Fruit fly (Drosophila melanogaster): ENCODE results near the gene Nedd8.

Nedd8 gene

DNA sequence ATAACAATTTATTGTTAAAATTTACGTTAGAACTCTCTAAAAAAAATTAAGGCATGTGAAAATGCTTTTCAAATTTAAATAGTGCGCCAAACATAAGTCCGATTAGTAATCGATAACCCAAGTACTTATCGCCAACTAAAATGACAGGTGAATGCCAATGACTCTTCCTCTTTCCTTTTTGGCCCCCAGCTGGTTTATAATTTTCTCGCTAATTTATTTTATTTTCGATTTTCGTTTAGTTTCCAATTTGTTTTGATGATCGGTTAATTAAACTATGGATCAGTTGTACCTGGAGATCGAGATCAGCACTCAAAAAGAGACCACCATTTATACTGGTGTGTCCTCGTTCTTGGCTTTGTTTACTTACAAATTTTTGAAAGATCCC lies 2.9 kb downstream of the Nedd8 start, which contains the start of gene CG10428 (continued):
- TF ChIP-seq HLH4C (GFP tag; IDR thresholded peaks at IDR 0.05; ENCODE audit: partially characterized antibody) (peak; percentile 63), usp (GFP tag; optimal IDR thresholded peaks at IDR 0.05) (no peak), cato (GFP tag; optimal IDR thresholded peaks at IDR 0.05; ENCODE audit: borderline replicate concordance) (no peak), cas (GFP tag; IDR thresholded peaks at IDR 0.05) (no peak), mld (GFP tag; IDR thresholded peaks at IDR 0.05; ENCODE audit: partially characterized antibody) (no peak), CG13624 (GFP tag; optimal IDR thresholded peaks at IDR 0.05) (no peak), CG3838 (GFP tag; optimal IDR thresholded peaks at IDR 0.05) (no peak), CG12659 (GFP tag; optimal IDR thresholded peaks at IDR 0.05) (peak; percentile 31), CG7963 (GFP tag; IDR thresholded peaks at IDR 0.05; ENCODE audit: partially characterized antibody) (peak; percentile 27; the same call in 1 of the 3 replicates), CG9215 (GFP tag; IDR thresholded peaks at IDR 0.05) (no peak), nerfin-2 (GFP tag; IDR thresholded peaks at IDR 0.05; ENCODE audit: partially characterized antibody) (peak; percentile 46; the same call in 1 of the 2 replicates), ssp (GFP tag; IDR thresholded peaks at IDR 0.05) (no peak), Ada2b (GFP tag; IDR thresholded peaks at IDR 0.05) (no peak), CG18262 (tag; optimal IDR thresholded peaks at IDR 0.05) (no peak), Gug (GFP tag; IDR thresholded peaks at IDR 0.05) (no peak), ftz-f1 (GFP tag; optimal IDR thresholded peaks at IDR 0.05) (no peak), kah (GFP tag; optimal IDR thresholded peaks at IDR 0.05) (no peak), ranshi (GFP tag; IDR thresholded peaks at IDR 0.05) (no peak), CG10147 (GFP tag; optimal IDR thresholded peaks at IDR 0.05) (no peak), Myb (GFP tag; optimal IDR thresholded peaks at IDR 0.05) (no peak), CG8924 (tag; optimal IDR thresholded peaks at IDR 0.05) (no peak), CG34224 (GFP tag; IDR thresholded peaks at IDR 0.05; ENCODE audit: partially characterized antibody) (0 out of 3 replicates have a peak, but pooled peaks have one; percentile 48), ato (GFP tag; IDR thresholded peaks at IDR 0.05; ENCODE audit: partially characterized antibody) (0 out of 2 replicates have a peak, but pooled peaks have one; percentile 52), Sry-δ (GFP tag; optimal IDR thresholded peaks at IDR 0.05) (peak; percentile 45), Ets65A (GFP tag) (no peak), CG15696 (tag; optimal IDR thresholded peaks at IDR 0.05) (no peak), slbo (GFP tag; IDR thresholded peaks at IDR 0.05) (no peak), CG15269 (tag; optimal IDR thresholded peaks at IDR 0.05) (no peak), Hand (GFP tag; optimal IDR thresholded peaks at IDR 0.05) (no peak), CG13424 (tag; optimal IDR thresholded peaks at IDR 0.05) (no peak), HmgZ (tag; optimal IDR thresholded peaks at IDR 0.05) (no peak), CG31365 (tag; optimal IDR thresholded peaks at IDR 0.05) (no peak), Hr51 (GFP tag; optimal IDR thresholded peaks at IDR 0.05) (no peak), Opbp (GFP tag; IDR thresholded peaks at IDR 0.05; ENCODE audit: partially characterized antibody) (peak; percentile 45; the same call in 1 of the 3 replicates), danr (GFP tag; IDR thresholded peaks at IDR 0.05) (no peak), Bdp1 (GFP tag; optimal IDR thresholded peaks at IDR 0.05) (no peak), CG6272 (GFP tag; IDR thresholded peaks at IDR 0.05) (no peak), zf30C (GFP tag; optimal IDR thresholded peaks at IDR 0.05) (no peak), scrt (GFP tag; optimal IDR thresholded peaks at IDR 0.05) (no peak), CG6791 (GFP tag; IDR thresholded peaks at IDR 0.05; ENCODE audit: partially characterized antibody) (peak; percentile 34; the same call in 1 of the 3 replicates), abd-A (tag; optimal IDR thresholded peaks at IDR 0.05) (no peak), Six4 (GFP tag; optimal IDR thresholded peaks at IDR 0.05) (no peak), CG42726 (GFP tag; IDR thresholded peaks at IDR 0.05; ENCODE audit: partially characterized antibody) (no peak), NFAT (GFP tag; IDR thresholded peaks at IDR 0.05) (no peak), gem (tag; optimal IDR thresholded peaks at IDR 0.05) (no peak), Rfx (GFP tag; IDR thresholded peaks at IDR 0.05) (no peak), pb (GFP tag; optimal IDR thresholded peaks at IDR 0.05) (no peak), CG9609 (GFP tag; optimal IDR thresholded peaks at IDR 0.05) (no peak), Scr (GFP tag; IDR thresholded peaks at IDR 0.05; ENCODE audit: partially characterized antibody) (peak; percentile 50), sob (GFP tag; IDR thresholded peaks at IDR 0.05) (no peak)

All from whole organism, embryonic.